Worm (Caenorhabditis elegans): ENCODE data around the gene ZK185.2.
A peak's percentile ranks its signal among the peaks of the same experiment; 100 is the strongest.

The ZK185.2 gene

ce11 chrIV:4587532-4587931, 51.2 kb downstream of the ZK185.2 start:
- TF ChIP-seq Y5F2A.4 (GFP tag; optimal IDR thresholded peaks at IDR 0.05): no peak
- TF ChIP-seq dpl-1 (GFP tag; optimal IDR thresholded peaks at IDR 0.05): no peak
- TF ChIP-seq zfp-2 (tag; optimal IDR thresholded peaks at IDR 0.05): no peak
- no peak for TF ChIP-seq Y105C5A.15 (GFP tag; IDR thresholded peaks at IDR 0.05)
- TF ChIP-seq ceh-44 (GFP tag; IDR thresholded peaks at IDR 0.05): no peak
- TF ChIP-seq F26F4.8 (GFP tag; conservative IDR thresholded peaks at IDR 0.05): no peak
- TF ChIP-seq lin-15B (tag; optimal IDR thresholded peaks at IDR 0.05): no peak
- no peak for TF ChIP-seq zip-2 (tag; optimal IDR thresholded peaks at IDR 0.05)
- no peak for TF ChIP-seq mdl-1 (tag; optimal IDR thresholded peaks at IDR 0.05)
- TF ChIP-seq ztf-7 (tag; optimal IDR thresholded peaks at IDR 0.05): no peak
- TF ChIP-seq D1046.2 (GFP tag; IDR thresholded peaks at IDR 0.05): no peak
- no peak for TF ChIP-seq daf-8 (GFP tag; IDR thresholded peaks at IDR 0.05)
- no peak for TF ChIP-seq unc-130 (GFP tag; optimal IDR thresholded peaks at IDR 0.05)
- no peak for TF ChIP-seq daf-19 (GFP tag; conservative IDR thresholded peaks at IDR 0.05)
- no peak for TF ChIP-seq lin-13 (GFP tag; optimal IDR thresholded peaks at IDR 0.05)
- TF ChIP-seq hif-1 (tag; optimal IDR thresholded peaks at IDR 0.05): no peak
- no peak for TF ChIP-seq T26A8.4 (GFP tag; IDR thresholded peaks at IDR 0.05)
- TF ChIP-seq snpc-4 (tag; optimal IDR thresholded peaks at IDR 0.05): no peak
- no peak for TF ChIP-seq pqm-1 (tag; optimal IDR thresholded peaks at IDR 0.05)

ce11 chrIV:4588408-4588807, 52.1 kb downstream of the ZK185.2 start:
- TF ChIP-seq mxl-3 (GFP tag; optimal IDR thresholded peaks at IDR 0.05): peak; percentile 9
- TF ChIP-seq mdt-29 (GFP tag; IDR thresholded peaks at IDR 0.05): no peak
- peak; percentile 13 for TF ChIP-seq aha-1 (tag)
- TF ChIP-seq rbr-2 (tag; optimal IDR thresholded peaks at IDR 0.05): peak; percentile 6
- TF ChIP-seq hlh-11 (tag; optimal IDR thresholded peaks at IDR 0.05): peak; percentile 20
- peak; percentile 1 for TF ChIP-seq nhr-28 (tag; optimal IDR thresholded peaks at IDR 0.05)
